Fruit fly (Drosophila melanogaster): ENCODE measurements around the gene Axs.

Gene Axs

DNA sequence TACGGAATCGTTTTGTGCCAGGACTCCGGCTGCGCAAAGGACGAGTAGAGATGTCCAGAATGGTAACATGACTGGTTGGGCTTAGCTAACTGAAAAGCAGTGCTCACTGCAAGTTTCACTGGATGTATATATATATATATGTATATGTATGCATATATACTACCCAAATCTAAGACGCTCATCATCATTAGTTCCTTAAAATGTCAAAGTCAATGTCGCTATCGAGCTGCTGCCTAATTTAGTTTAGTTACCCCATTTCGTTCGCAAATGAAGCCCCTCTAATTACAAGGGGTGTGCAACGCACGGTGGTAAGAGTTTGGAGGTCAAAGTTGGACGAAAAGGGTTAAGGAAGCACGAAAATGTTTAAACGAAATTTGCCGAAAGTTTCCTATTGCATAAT lies 16.4 kb upstream of the Axs start, which contains the start of gene CG9676:
CG9676 (minus strand) TSS at position 101 of the 400 bp plus-strand sequence.
- no peak for TF ChIP-seq CG34367 (tag; optimal IDR thresholded peaks at IDR 0.05)
- TF ChIP-seq Ets98B (GFP tag; IDR thresholded peaks at IDR 0.05) = no peak
- TF ChIP-seq CG32121 (GFP tag; IDR thresholded peaks at IDR 0.05) = no peak
- no peak for TF ChIP-seq CG17806 (tag; optimal IDR thresholded peaks at IDR 0.05)
- no peak for TF ChIP-seq D1 (tag; optimal IDR thresholded peaks at IDR 0.05)
- no peak for TF ChIP-seq CG8301 (tag; optimal IDR thresholded peaks at IDR 0.05)
- TF ChIP-seq CG8159 (tag; optimal IDR thresholded peaks at IDR 0.05) = no peak
- TF ChIP-seq Pif1A (GFP tag; optimal IDR thresholded peaks at IDR 0.05) = no peak
- no peak for TF ChIP-seq CG4496 (GFP tag; IDR thresholded peaks at IDR 0.05)
- TF ChIP-seq Snoo (tag; optimal IDR thresholded peaks at IDR 0.05) = no peak
- TF ChIP-seq CG10348 (GFP tag; IDR thresholded peaks at IDR 0.05) = no peak

DNA sequence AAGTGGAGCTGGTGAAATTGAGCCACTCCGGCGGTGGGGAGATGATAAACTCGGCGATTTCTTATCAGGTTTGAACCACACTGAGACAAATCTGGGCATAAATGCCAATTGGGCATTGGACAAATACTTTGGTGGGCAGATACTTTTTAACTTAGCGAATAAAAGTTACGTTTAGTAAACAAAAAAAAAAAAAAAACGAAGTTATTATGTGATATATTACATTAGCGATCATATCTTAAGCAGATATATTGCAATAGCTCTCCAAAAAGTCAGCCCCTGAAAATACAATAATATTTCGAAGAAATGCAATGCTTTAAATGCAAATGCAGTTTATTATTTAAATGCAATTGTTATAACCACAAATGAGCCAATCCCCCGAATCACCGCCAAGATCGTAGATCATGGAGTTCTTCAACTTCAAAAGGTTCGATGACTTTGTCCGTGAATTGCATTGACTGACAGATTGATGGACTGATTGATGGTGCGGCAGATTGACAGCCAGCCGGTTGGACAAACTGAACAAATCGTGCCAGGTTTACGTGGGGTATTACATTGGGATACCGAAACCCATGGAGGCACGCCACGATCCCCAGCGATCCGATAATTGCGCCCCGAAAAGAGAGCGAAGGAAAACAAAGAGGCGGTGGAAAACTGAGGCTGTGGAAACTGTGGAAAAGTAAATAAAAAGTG lies 14.3 kb upstream of the Axs start:
- TF ChIP-seq CG10348 (GFP tag; IDR thresholded peaks at IDR 0.05) (no peak), CG17806 (tag; optimal IDR thresholded peaks at IDR 0.05) (no peak), rn (GFP tag; IDR thresholded peaks at IDR 0.05) (no peak), CG15710 (tag; optimal IDR thresholded peaks at IDR 0.05) (no peak), CG12605 (GFP tag; IDR thresholded peaks at IDR 0.05) (no peak), fd96Ca (GFP tag; IDR thresholded peaks at IDR 0.05) (no peak), CG9948 (tag; optimal IDR thresholded peaks at IDR 0.05) (no peak), Pif1B (GFP tag; optimal IDR thresholded peaks at IDR 0.05) (no peak), CG14655 (GFP tag; optimal IDR thresholded peaks at IDR 0.05) (no peak), CG34367 (tag; optimal IDR thresholded peaks at IDR 0.05) (no peak), gl (tag; optimal IDR thresholded peaks at IDR 0.05) (no peak), Pif1A (GFP tag; optimal IDR thresholded peaks at IDR 0.05) (no peak), CG8159 (tag; optimal IDR thresholded peaks at IDR 0.05) (no peak), EcR (GFP tag; optimal IDR thresholded peaks at IDR 0.05) (no peak), Snoo (tag; optimal IDR thresholded peaks at IDR 0.05) (no peak), CG32121 (GFP tag; IDR thresholded peaks at IDR 0.05) (no peak), D1 (tag; optimal IDR thresholded peaks at IDR 0.05) (no peak), CG8301 (tag; optimal IDR thresholded peaks at IDR 0.05) (no peak)

DNA sequence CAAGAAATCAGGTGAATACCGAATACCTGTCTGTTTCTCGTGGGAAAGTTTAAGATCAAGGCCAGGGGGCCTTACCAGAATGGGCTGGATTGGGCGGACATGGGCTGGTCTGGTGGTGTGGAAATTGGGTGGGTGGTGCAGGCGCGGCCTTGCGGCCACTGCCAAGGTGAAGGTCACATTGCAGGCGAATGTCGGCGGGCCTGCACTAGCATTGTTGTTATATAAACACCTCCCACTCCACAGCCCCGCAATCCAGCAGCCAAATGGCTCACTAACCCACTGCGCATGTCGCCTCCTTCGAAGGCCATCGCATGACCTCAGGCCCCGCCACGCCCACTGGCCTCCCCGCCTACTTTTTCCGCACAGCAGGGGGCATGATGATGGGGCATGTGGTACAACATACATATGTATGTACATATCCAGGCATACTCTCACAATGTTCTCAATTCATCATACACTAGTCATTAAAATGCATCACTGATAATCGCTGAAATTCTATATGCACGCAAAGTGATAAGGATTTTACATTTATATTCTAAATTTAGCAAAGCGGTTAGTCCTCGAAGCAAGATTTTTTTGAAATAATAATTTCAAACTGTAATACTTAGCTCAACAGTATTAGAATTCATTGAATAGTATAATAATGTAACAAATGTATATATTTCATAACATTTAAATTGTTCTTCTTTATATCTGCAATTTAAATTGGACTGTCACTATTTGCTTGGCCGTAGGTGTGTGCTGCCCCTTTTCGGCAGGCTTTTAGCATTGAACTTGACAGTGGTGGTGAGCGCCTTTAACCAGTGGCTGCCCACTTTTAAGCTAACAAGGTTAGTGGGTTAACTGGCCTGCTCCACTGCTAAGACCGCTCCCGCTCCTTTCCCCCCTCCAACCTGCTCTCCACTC lies 13.2 kb upstream of the Axs start:
- no peak for TF ChIP-seq CG8159 (tag; optimal IDR thresholded peaks at IDR 0.05)
- no peak for TF ChIP-seq rn (GFP tag; IDR thresholded peaks at IDR 0.05)
- no peak for TF ChIP-seq CG32121 (GFP tag; IDR thresholded peaks at IDR 0.05)
- no peak for TF ChIP-seq EcR (GFP tag; optimal IDR thresholded peaks at IDR 0.05)
- no peak for TF ChIP-seq CG17806 (tag; optimal IDR thresholded peaks at IDR 0.05)
- TF ChIP-seq CG13204 (GFP tag; optimal IDR thresholded peaks at IDR 0.05) = no peak
- no peak for TF ChIP-seq CG4496 (GFP tag; IDR thresholded peaks at IDR 0.05)
- TF ChIP-seq fd96Ca (GFP tag; IDR thresholded peaks at IDR 0.05) = no peak
- TF ChIP-seq CG14655 (GFP tag; optimal IDR thresholded peaks at IDR 0.05) = peak; percentile 16
- peak; percentile 2 for TF ChIP-seq Snoo (tag; optimal IDR thresholded peaks at IDR 0.05)
- peak; percentile 39 for TF ChIP-seq CG8301 (tag; optimal IDR thresholded peaks at IDR 0.05)
- no peak for TF ChIP-seq CG15710 (tag; optimal IDR thresholded peaks at IDR 0.05)
- no peak for TF ChIP-seq Pif1B (GFP tag; optimal IDR thresholded peaks at IDR 0.05)
- no peak for TF ChIP-seq Ets98B (GFP tag; IDR thresholded peaks at IDR 0.05)

DNA sequence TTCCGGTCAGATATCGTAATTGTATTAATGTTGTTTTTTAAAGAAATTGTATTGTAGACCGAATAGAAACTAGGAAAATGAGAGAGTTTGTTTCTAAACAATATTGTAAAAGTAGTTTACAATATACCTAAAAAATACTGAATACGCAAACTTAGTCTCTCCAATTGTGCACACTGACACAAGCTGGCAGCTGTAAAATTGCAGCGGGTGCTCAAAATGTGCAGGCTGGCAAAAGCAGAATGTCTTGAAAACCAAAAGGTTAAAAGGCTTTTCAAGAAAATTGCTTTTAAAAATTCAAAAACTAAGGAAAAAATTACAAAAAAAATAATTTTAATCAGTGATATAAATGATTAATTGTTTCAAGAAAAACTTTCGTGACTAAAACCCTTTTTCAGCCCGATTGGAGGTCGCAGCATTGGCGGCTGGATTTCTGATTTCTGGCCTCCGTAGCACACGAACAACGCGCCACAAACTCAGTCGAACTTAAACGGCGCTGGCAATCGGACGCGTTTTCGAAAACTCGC lies 12.0 kb upstream of the Axs start, which contains the start of gene CG4678:
CG4678 (plus strand) TSS at position 474 of the 524 bp plus-strand sequence.
- no peak for TF ChIP-seq CG12605 (GFP tag; IDR thresholded peaks at IDR 0.05)
- no peak for TF ChIP-seq rn (GFP tag; IDR thresholded peaks at IDR 0.05)
- no peak for TF ChIP-seq Snoo (tag; optimal IDR thresholded peaks at IDR 0.05)
- no peak for TF ChIP-seq CG8159 (tag; optimal IDR thresholded peaks at IDR 0.05)
- no peak for TF ChIP-seq CG34367 (tag; optimal IDR thresholded peaks at IDR 0.05)
- no peak for TF ChIP-seq CG4496 (GFP tag; IDR thresholded peaks at IDR 0.05)
- no peak for TF ChIP-seq Pif1A (GFP tag; optimal IDR thresholded peaks at IDR 0.05)
- TF ChIP-seq Ets98B (GFP tag; IDR thresholded peaks at IDR 0.05) = no peak
- no peak for TF ChIP-seq CG10348 (GFP tag; IDR thresholded peaks at IDR 0.05)
- no peak for TF ChIP-seq CG8301 (tag; optimal IDR thresholded peaks at IDR 0.05)
- no peak for TF ChIP-seq fd96Ca (GFP tag; IDR thresholded peaks at IDR 0.05)
- no peak for TF ChIP-seq gl (tag; optimal IDR thresholded peaks at IDR 0.05)
- no peak for TF ChIP-seq Pif1B (GFP tag; optimal IDR thresholded peaks at IDR 0.05)
- no peak for TF ChIP-seq CG14655 (GFP tag; optimal IDR thresholded peaks at IDR 0.05)
- no peak for TF ChIP-seq CG17806 (tag; optimal IDR thresholded peaks at IDR 0.05)
- TF ChIP-seq D1 (tag; optimal IDR thresholded peaks at IDR 0.05) = no peak
- TF ChIP-seq CG13204 (GFP tag; optimal IDR thresholded peaks at IDR 0.05) = no peak

DNA sequence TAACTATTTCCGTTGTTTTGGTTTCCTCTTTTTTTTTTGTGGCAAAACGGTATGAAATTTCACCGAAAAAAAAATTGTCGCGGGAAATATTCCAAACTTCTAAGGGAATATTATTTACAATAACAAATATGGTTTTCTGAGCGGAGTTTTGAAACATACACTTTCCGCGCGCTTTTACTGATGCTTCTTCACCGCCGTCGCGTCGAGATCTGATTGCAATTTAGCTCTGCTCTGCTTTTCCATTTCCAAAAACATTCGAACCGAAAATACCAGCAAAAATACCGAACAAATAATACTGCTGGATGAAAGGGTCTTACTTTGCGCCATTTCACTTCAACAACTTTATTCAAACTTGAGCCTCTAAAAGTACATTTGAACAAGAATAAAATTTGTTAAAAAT lies 11.3 kb upstream of the Axs start, which contains the start of gene Septin4:
Septin4 (minus strand) TSS at position 215 of the 400 bp plus-strand sequence.
- TF ChIP-seq EcR (GFP tag; optimal IDR thresholded peaks at IDR 0.05) = no peak
- TF ChIP-seq CG4496 (GFP tag; IDR thresholded peaks at IDR 0.05) = 0 out of 3 replicates have a peak, but pooled peaks have one; percentile 28
- no peak for TF ChIP-seq CG14655 (GFP tag; optimal IDR thresholded peaks at IDR 0.05)
- TF ChIP-seq CG12605 (GFP tag; IDR thresholded peaks at IDR 0.05) = no peak
- no peak for TF ChIP-seq CG15710 (tag; optimal IDR thresholded peaks at IDR 0.05)

All from whole organism, pupa.